Fruit fly (Drosophila melanogaster) whole organism, wandering third instar larva: Measurements from ENCODE around the gene CG9515.

Source experiments
- CG32264 ChIP-seq: fragments of 200-800 bp; sonication (Bioruptor generic); optimal IDR thresholded peaks from 2 replicates; lab custom pipeline; 2016; ENCODE audit warnings: missing biosample characterization, missing genetic modification characterization
- CG9705 ChIP-seq: fragments of 200-800 bp; sonication (Bioruptor generic); optimal IDR thresholded peaks from 2 replicates; lab custom pipeline; 2018; ENCODE audit warnings: missing biosample characterization, mild to moderate bottlenecking, missing genetic modification characterization
- Hnf4 ChIP-seq: fragments of 200-800 bp; sonication (Bioruptor generic); optimal IDR thresholded peaks from 2 replicates; lab custom pipeline; 2016; ENCODE audit warnings: missing biosample characterization, mild to moderate bottlenecking, missing genetic modification characterization
- Myc ChIP-seq: fragments of >200 bp; optimal IDR thresholded peaks from 2 replicates; lab custom pipeline; 2017
- N ChIP-seq: fragments of >200 bp; optimal IDR thresholded peaks from 2 replicates; lab custom pipeline; 2018; ENCODE audit warnings: missing biosample characterization, missing external identifiers, missing genetic modification characterization
- OdsH ChIP-seq: fragments of 200-800 bp; sonication (Bioruptor generic); optimal IDR thresholded peaks from 2 replicates; lab custom pipeline; 2016; ENCODE audit warnings: missing biosample characterization, mild to moderate bottlenecking, missing genetic modification characterization
- Rel ChIP-seq, 2 experiments: fragments of 200-800 bp; sonication (Bioruptor generic) in 1 of 2; optimal IDR thresholded peaks; 2 replicates in 1 of 2; 3 replicates in 1 of 2; lab custom pipeline; 2016 to 2019; ENCODE audit warnings: mild to moderate bottlenecking in 2 of 2, missing biosample characterization in 2 of 2, missing genetic modification characterization in 2 of 2, moderate library complexity in 1 of 2
- fru ChIP-seq: fragments of 200-800 bp; sonication (Bioruptor generic); optimal IDR thresholded peaks from 3 replicates; lab custom pipeline; 2016; ENCODE audit warnings: missing biosample characterization, mild to moderate bottlenecking, missing genetic modification characterization
- h ChIP-seq: fragments of 200-800 bp; sonication (Bioruptor generic); optimal IDR thresholded peaks from 3 replicates; lab custom pipeline; 2016; ENCODE audit warnings: missing biosample characterization, mild to moderate bottlenecking, missing genetic modification characterization
- lola ChIP-seq: fragments of >200 bp; optimal IDR thresholded peaks from 2 replicates; lab custom pipeline; 2017; ENCODE audit warnings: missing biosample characterization, missing genetic modification characterization
- psq ChIP-seq: fragments of 200-800 bp; sonication (Bioruptor generic); optimal IDR thresholded peaks from 3 replicates; lab custom pipeline; 2017; ENCODE audit warnings: missing biosample characterization, mild to moderate bottlenecking, missing genetic modification characterization, moderate library complexity
- sv ChIP-seq: fragments of 200-800 bp; sonication (Bioruptor generic); optimal IDR thresholded peaks from 3 replicates; lab custom pipeline; 2016; ENCODE audit warnings: missing biosample characterization, missing genetic modification characterization
- woc ChIP-seq: sonication (Bioruptor generic); optimal IDR thresholded peaks from 2 replicates; lab custom pipeline; 2016; ENCODE audit warnings: missing biosample characterization, mild to moderate bottlenecking, missing genetic modification characterization

dm6 chr2L:8959001-8959461, 16.0 kb upstream of the CG9515 start, which contains the start of gene CG31886:
- TF ChIP-seq sv (GFP tag; lab: Kevin White, UChicago) (no peak), Myc (lab: Kevin White, UChicago) (no peak), lola (GFP tag; lab: Kevin White, UChicago) (no peak), woc (GFP tag; lab: Kevin White, UChicago) (no peak), psq (no peak), CG9705 (GFP tag; lab: Kevin White, UChicago) (no peak), OdsH (GFP tag; lab: Kevin White, UChicago) (no peak), CG32264 (GFP tag; lab: Kevin White, UChicago) (no peak), fru (no peak), h (GFP tag; lab: Kevin White, UChicago) (no peak), N (GFP tag; lab: Kevin White, UChicago) (no peak), Rel (GFP tag; optimal IDR thresholded peaks at IDR 0.05; lab: Kevin White, UChicago) (no peak), Rel (tag; optimal IDR thresholded peaks at IDR 0.05; lab: Kevin White, UChicago) (no peak), Hnf4 (GFP tag; lab: Kevin White, UChicago) (no peak)
